Worm (Caenorhabditis elegans) whole organism, L4 larva: ENCODE data around the gene lim-8.

ENCODE experiments used
- F26F4.8 ChIP-seq: fragments of 200-800 bp; sonication (Bioruptor generic); conservative IDR thresholded peaks from 2 replicates; pipeline ENCODE4 v1.3.6; 2022; ENCODE audit warnings: missing genetic modification characterization, missing compliant biosample characterization
- F49E8.2 ChIP-seq: sonication (generic microtip); optimal IDR thresholded peaks from 2 replicates; lab custom pipeline; 2016; ENCODE audit warnings: missing compliant biosample characterization, mild to moderate bottlenecking, missing genetic modification characterization, borderline replicate concordance
- R02D3.7 ChIP-seq: fragments of 150-350 bp; sonication (generic microtip); optimal IDR thresholded peaks from 3 replicates; lab custom pipeline; 2014; ENCODE audit warnings: missing biosample characterization, missing genetic modification characterization
- T26A8.4 ChIP-seq: fragments of 200-800 bp; sonication (Bioruptor generic); IDR thresholded peaks from 2 replicates; pipeline ENCODE4 v1.3.6; 2022; ENCODE audit warnings: missing genetic modification characterization, missing compliant biosample characterization
- Y105C5A.15 ChIP-seq: fragments of 200-800 bp; sonication (Bioruptor generic); IDR thresholded peaks from 2 replicates; pipeline ENCODE4 v1.3.6; 2022; ENCODE audit warnings: missing genetic modification characterization, missing compliant biosample characterization
- Y48G9A.11 ChIP-seq: fragments of 200-800 bp; sonication (Bioruptor generic); IDR thresholded peaks from 2 replicates; pipeline ENCODE4 v1.3.6; 2022; ENCODE audit warnings: missing genetic modification reagents, missing genetic modification characterization, missing compliant biosample characterization
- Y5F2A.4 ChIP-seq: fragments of 200-800 bp; sonication (Bioruptor generic); optimal IDR thresholded peaks from 2 replicates; lab custom pipeline; 2018; ENCODE audit warnings: mild to moderate bottlenecking, missing genetic modification characterization, missing compliant biosample characterization
- Y75B8A.6 ChIP-seq: fragments of 200-800 bp; sonication (Bioruptor generic); IDR thresholded peaks from 2 replicates; pipeline ENCODE4 v1.3.6; 2022; ENCODE audit warnings: missing genetic modification reagents, missing genetic modification characterization, missing compliant biosample characterization
- ZK337.2 ChIP-seq: fragments of 200-800 bp; sonication (Bioruptor generic); IDR thresholded peaks from 2 replicates; pipeline ENCODE4 v1.3.6; 2022; ENCODE audit warnings: missing genetic modification reagents, missing genetic modification characterization, missing compliant biosample characterization
- aly-2 ChIP-seq: sonication (generic microtip); optimal IDR thresholded peaks from 2 replicates; lab custom pipeline; 2018; ENCODE audit warnings: missing biosample characterization, missing genetic modification characterization
- ama-1 ChIP-seq: fragments of 150-350 bp; optimal IDR thresholded peaks from 2 replicates; lab custom pipeline; 2014; ENCODE audit warnings: inconsistent platforms, mixed read lengths
- attf-4 ChIP-seq: sonication (generic microtip); optimal IDR thresholded peaks from 3 replicates; lab custom pipeline; 2017; ENCODE audit warnings: missing biosample characterization, missing genetic modification characterization
- ceh-28 ChIP-seq: fragments of 150-350 bp; optimal IDR thresholded peaks from 2 replicates; lab custom pipeline; 2014; ENCODE audit warnings: missing biosample characterization, missing genetic modification reagents, missing genetic modification characterization
- ceh-82 ChIP-seq: sonication (generic microtip); optimal IDR thresholded peaks from 2 replicates; lab custom pipeline; 2017; ENCODE audit warnings: missing biosample characterization, missing genetic modification characterization
- cey-2 ChIP-seq: sonication (generic microtip); optimal IDR thresholded peaks from 3 replicates; lab custom pipeline; 2017; ENCODE audit warnings: missing genetic modification characterization, mild to moderate bottlenecking, missing compliant biosample characterization, antibody characterized with exemption, borderline replicate concordance; ENCODE audit not compliant: insufficient read depth
- daf-16 ChIP-seq, 3 experiments: sonication (generic microtip); optimal IDR thresholded peaks; 2 replicates each; lab custom pipeline; 2016 to 2017; ENCODE audit warnings: missing genetic modification characterization in 3 of 3, missing genetic modification reagents in 3 of 3, mild to moderate bottlenecking in 2 of 3, missing compliant biosample characterization in 2 of 3, missing biosample characterization in 1 of 3, moderate library complexity in 1 of 3
- daf-19 ChIP-seq: fragments of 200-800 bp; sonication (Bioruptor generic); conservative IDR thresholded peaks from 2 replicates; pipeline ENCODE4 v1.3.6; 2022; ENCODE audit warnings: missing genetic modification characterization, missing compliant biosample characterization
- daf-8 ChIP-seq: fragments of 200-800 bp; sonication (Bioruptor generic); IDR thresholded peaks from 2 replicates; pipeline ENCODE4 v1.3.6; 2022; ENCODE audit warnings: missing genetic modification characterization, missing compliant biosample characterization
- dmd-6 ChIP-seq: fragments of 200-800 bp; sonication (Bioruptor generic); IDR thresholded peaks from 2 replicates; pipeline ENCODE4 v1.3.6; 2022; ENCODE audit warnings: missing genetic modification reagents, missing genetic modification characterization, missing compliant biosample characterization
- fkh-10 ChIP-seq: fragments of 150-350 bp; optimal IDR thresholded peaks from 2 replicates; lab custom pipeline; 2014; ENCODE audit warnings: missing biosample characterization, missing genetic modification reagents, missing genetic modification characterization
- fos-1 ChIP-seq: fragments of 150-350 bp; optimal IDR thresholded peaks from 2 replicates; lab custom pipeline; 2014; ENCODE audit warnings: missing biosample characterization, missing genetic modification characterization
- hlh-11 ChIP-seq: fragments of 200-800 bp; sonication (Bioruptor generic); optimal IDR thresholded peaks from 2 replicates; lab custom pipeline; 2018; ENCODE audit warnings: mild to moderate bottlenecking, missing genetic modification characterization, missing compliant biosample characterization
- hmg-1.1 ChIP-seq: fragments of 200-800 bp; sonication (Bioruptor generic); IDR thresholded peaks from 2 replicates; pipeline ENCODE4 v1.3.6; 2022; ENCODE audit warnings: missing genetic modification reagents, missing genetic modification characterization, missing compliant biosample characterization
- lin-29 ChIP-seq: fragments of 200-800 bp; sonication (Bioruptor generic); IDR thresholded peaks from 2 replicates; pipeline ENCODE4 v1.3.6; 2022; ENCODE audit warnings: missing genetic modification reagents, missing genetic modification characterization, missing compliant biosample characterization
- lsy-2 ChIP-seq, 2 experiments: fragments of 150-350 bp in 1 of 2; sonication (generic microtip) in 1 of 2; optimal IDR thresholded peaks; 2 replicates each; lab custom pipeline; 2014 to 2017; ENCODE audit warnings: missing biosample characterization in 2 of 2, missing genetic modification characterization in 2 of 2
- mep-1 ChIP-seq: fragments of 150-350 bp; sonication (generic microtip); optimal IDR thresholded peaks from 3 replicates; lab custom pipeline; 2014; ENCODE audit warnings: missing biosample characterization, missing genetic modification characterization
- mes-2 ChIP-seq: sonication (generic microtip); optimal IDR thresholded peaks from 2 replicates; lab custom pipeline; 2016; ENCODE audit warnings: missing genotype, mild to moderate bottlenecking, missing genetic modification characterization, missing compliant biosample characterization; ENCODE audit not compliant: poor library complexity, severe bottlenecking
- nhr-102 ChIP-seq: sonication (generic microtip); optimal IDR thresholded peaks from 2 replicates; lab custom pipeline; 2016; ENCODE audit warnings: mild to moderate bottlenecking, missing genetic modification characterization, moderate library complexity, missing compliant biosample characterization
- nhr-11 ChIP-seq: fragments of 150-350 bp; optimal IDR thresholded peaks from 2 replicates; lab custom pipeline; 2014; ENCODE audit warnings: missing biosample characterization, missing genetic modification characterization
- nhr-25 ChIP-seq: sonication (generic microtip); optimal IDR thresholded peaks from 2 replicates; lab custom pipeline; 2017; ENCODE audit warnings: missing genetic modification characterization, mild to moderate bottlenecking, missing compliant biosample characterization, antibody characterized with exemption, moderate library complexity, borderline replicate concordance; ENCODE audit not compliant: insufficient read depth
- nhr-28 ChIP-seq: fragments of 150-350 bp; optimal IDR thresholded peaks from 2 replicates; lab custom pipeline; 2014; ENCODE audit warnings: missing biosample characterization, missing genetic modification characterization
- nhr-6 ChIP-seq: fragments of 150-350 bp; optimal IDR thresholded peaks from 2 replicates; lab custom pipeline; 2014; ENCODE audit warnings: missing biosample characterization, missing genetic modification characterization
- nhr-76 ChIP-seq: fragments of 150-350 bp; optimal IDR thresholded peaks from 2 replicates; lab custom pipeline; 2014; ENCODE audit warnings: missing biosample characterization, missing genetic modification characterization
- nhr-77 ChIP-seq: fragments of 150-350 bp; optimal IDR thresholded peaks from 2 replicates; lab custom pipeline; 2014; ENCODE audit warnings: missing biosample characterization, missing genetic modification characterization
- pha-4 ChIP-seq, 2 experiments: fragments of 150-350 bp in 1 of 2; fragments of 200-800 bp in 1 of 2; sonication (Bioruptor generic) in 1 of 2; IDR thresholded peaks in 1 of 2; optimal IDR thresholded peaks in 1 of 2; 2 replicates each; pipeline versions ENCODE4 v1.3.6 to Lab custom; 2014 to 2022; ENCODE audit warnings: missing genetic modification characterization in 2 of 2, missing genetic modification reagents in 2 of 2, missing biosample characterization in 1 of 2, missing compliant biosample characterization in 1 of 2
- php-3 ChIP-seq: fragments of 200-800 bp; sonication (Bioruptor generic); IDR thresholded peaks from 2 replicates; pipeline ENCODE4 v1.3.6; 2022; ENCODE audit warnings: missing genetic modification reagents, missing genetic modification characterization, missing compliant biosample characterization
- saeg-2 ChIP-seq: fragments of 200-800 bp; sonication (Bioruptor generic); IDR thresholded peaks from 2 replicates; pipeline ENCODE4 v1.3.6; 2022; ENCODE audit warnings: missing genetic modification reagents, missing genetic modification characterization, missing compliant biosample characterization
- set-16 ChIP-seq: fragments of 200-800 bp; sonication (Bioruptor generic); IDR thresholded peaks from 2 replicates; pipeline ENCODE4 v1.3.6; 2022; ENCODE audit warnings: missing genetic modification reagents, missing genetic modification characterization, missing compliant biosample characterization
- skn-1 ChIP-seq: fragments of 150-350 bp; optimal IDR thresholded peaks from 2 replicates; lab custom pipeline; 2014; ENCODE audit warnings: missing biosample characterization, missing genetic modification characterization
- snpc-1.2 ChIP-seq: fragments of 200-800 bp; sonication (Bioruptor generic); IDR thresholded peaks from 2 replicates; pipeline ENCODE4 v1.3.6; 2022; ENCODE audit warnings: missing genetic modification reagents, missing genetic modification characterization, missing compliant biosample characterization
- tag-97 ChIP-seq: fragments of 200-800 bp; sonication (Bioruptor generic); IDR thresholded peaks from 2 replicates; pipeline ENCODE4 v1.3.6; 2022; ENCODE audit warnings: missing genetic modification characterization, missing compliant biosample characterization
- unc-39 ChIP-seq: sonication (generic microtip); optimal IDR thresholded peaks from 2 replicates; lab custom pipeline; 2017; ENCODE audit warnings: missing biosample characterization, missing genetic modification characterization
- unc-62 ChIP-seq, 3 experiments: fragments of 150-350 bp in 1 of 3; sonication (generic microtip); optimal IDR thresholded peaks in 2 of 3; peaks in 1 of 3; 1 replicate in 1 of 3; 2 replicates in 2 of 3; lab custom pipeline; 2014 to 2017; ENCODE audit warnings: missing biosample characterization in 3 of 3, missing genetic modification characterization in 3 of 3, missing genetic modification reagents in 3 of 3, missing genotype in 1 of 3

lim-8 gene

DNA sequence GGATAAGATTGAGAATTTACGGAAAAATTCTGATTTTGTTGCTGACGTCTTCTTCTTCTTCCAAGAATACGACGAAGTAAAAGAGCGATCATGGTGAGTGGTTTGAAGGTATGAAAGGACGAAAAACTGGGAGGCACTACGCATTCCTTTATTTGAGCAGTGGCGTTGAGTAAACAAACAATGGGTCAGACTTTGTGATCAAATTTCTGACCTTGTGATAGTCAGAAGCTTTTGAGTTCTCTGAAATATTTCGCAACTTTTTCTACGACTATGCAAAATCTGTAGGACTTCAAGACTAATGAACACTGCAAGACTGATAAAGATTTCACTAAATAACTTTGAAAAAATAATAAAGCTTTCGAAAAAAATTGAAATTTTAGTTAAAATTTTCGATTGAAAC, 14.3 kb downstream of the lim-8 start, which contains the start of gene F28F5.4 (continued):
- TF ChIP-seq aly-2 (tag; lab: Kevin White, UChicago) (no peak), F26F4.8 (GFP tag; lab: Robert Waterston, UW) (no peak), nhr-102 (peak; percentile 21), daf-8 (GFP tag; lab: Robert Waterston, UW) (no peak), lsy-2 (tag; optimal IDR thresholded peaks at IDR 0.05; lab: Kevin White, UChicago) (no peak), unc-39 (tag; lab: Kevin White, UChicago) (no peak), skn-1 (tag; lab: Kevin White, UChicago) (no peak), Y5F2A.4 (no peak), pha-4 (GFP tag; IDR thresholded peaks at IDR 0.05; lab: Robert Waterston, UW) (no peak), pha-4 (tag; optimal IDR thresholded peaks at IDR 0.05; lab: Kevin White, UChicago) (no peak), ceh-28 (tag; lab: Kevin White, UChicago) (no peak), tag-97 (no peak), lin-29 (GFP tag; lab: Robert Waterston, UW) (no peak), fkh-10 (GFP tag; lab: Kevin White, UChicago) (no peak), mes-2 (tag; lab: Kevin White, UChicago) (no peak)

- TF ChIP-seq nhr-25 (tag; lab: Kevin White, UChicago) (no peak), ZK337.2 (no peak), nhr-77 (tag; lab: Kevin White, UChicago) (no peak), attf-4 (no peak), cey-2 (tag; lab: Kevin White, UChicago) (no peak), lin-29 (GFP tag; lab: Robert Waterston, UW) (no peak), daf-19 (GFP tag; lab: Robert Waterston, UW) (no peak), F49E8.2 (tag; lab: Kevin White, UChicago) (no peak), Y105C5A.15 (no peak), ceh-82 (tag; lab: Kevin White, UChicago) (no peak), fkh-10 (GFP tag; lab: Kevin White, UChicago) (no peak), ama-1 (lab: Kevin White, UChicago) (no peak), mep-1 (tag; lab: Kevin White, UChicago) (no peak), R02D3.7 (no peak), ceh-28 (tag; lab: Kevin White, UChicago) (no peak), fos-1 (tag; lab: Kevin White, UChicago) (no peak), unc-62 (GFP tag; optimal IDR thresholded peaks at IDR 0.05 in 1 of 2; lab: Kevin White, UChicago) (peak in 1 of 2 experiments; percentile 23), unc-62 (tag; optimal IDR thresholded peaks at IDR 0.05; lab: Kevin White, UChicago) (no peak), T26A8.4 (GFP tag; lab: Robert Waterston, UW) (no peak), set-16 (GFP tag; lab: Robert Waterston, UW) (no peak), nhr-11 (tag; lab: Kevin White, UChicago) (no peak), nhr-76 (tag; lab: Kevin White, UChicago) (no peak), snpc-1.2 (no peak), aly-2 (tag; lab: Kevin White, UChicago) (no peak), hlh-11 (tag; lab: Kevin White, UChicago) (peak; percentile 60), F26F4.8 (GFP tag; lab: Robert Waterston, UW) (no peak), saeg-2 (GFP tag; lab: Robert Waterston, UW) (no peak), Y48G9A.11 (GFP tag; lab: Robert Waterston, UW) (no peak), nhr-28 (tag; lab: Kevin White, UChicago) (peak; percentile 7), nhr-6 (no peak), daf-16 (GFP tag; optimal IDR thresholded peaks at IDR 0.05; lab: Kevin White, UChicago) (no peak), daf-16 (tag; optimal IDR thresholded peaks at IDR 0.05; lab: Kevin White, UChicago) (peak; percentile 76), php-3 (GFP tag; lab: Robert Waterston, UW) (peak; percentile 32; the same call in 1 of the 2 replicates), hmg-1.1 (no peak), dmd-6 (GFP tag; lab: Robert Waterston, UW) (peak; percentile 21; the same call in 1 of the 2 replicates), Y75B8A.6 (GFP tag; lab: Robert Waterston, UW) (no peak)
Measured at ce11 chrIII:6818037-6818436, 15.4 kb downstream of the lim-8 start.
